Fruit fly (Drosophila melanogaster) S2 (cell line): ENCODE results near the gene Vajk2.

Experiments
- CG8478 ChIP-seq: fragments of >200 bp; optimal IDR thresholded peaks from 2 replicates; lab custom pipeline; 2018
- CTCF ChIP-seq, 2 experiments: fragments of >200 bp; optimal IDR thresholded peaks; 2 replicates each; lab custom pipeline; 2018

- TF ChIP-seq CG8478 (no peak), CTCF (optimal IDR thresholded peaks at IDR 0.05; lab: Kevin White, UChicago) (no peak)
Observed at dm6 chr2L:13925699-13926098, 8.8 kb downstream of the Vajk2 start.
